Worm (Caenorhabditis elegans) whole organism, mixed stage, embryonic: ENCODE results near the gene lec-2.

Source experiments
- M03D4.4 ChIP-seq: sonication (generic microtip); optimal IDR thresholded peaks from 2 replicates; lab custom pipeline; 2017; ENCODE audit warnings: mild to moderate bottlenecking, missing genetic modification characterization, missing compliant biosample characterization
- bed-3 ChIP-seq: fragments of 200-800 bp; sonication (Bioruptor generic); optimal IDR thresholded peaks from 3 replicates; lab custom pipeline; 2018; ENCODE audit warnings: mild to moderate bottlenecking, missing genetic modification characterization, moderate library complexity, missing compliant biosample characterization
- blmp-1 ChIP-seq: fragments of 150-350 bp; optimal IDR thresholded peaks from 2 replicates; lab custom pipeline; 2014; ENCODE audit warnings: missing biosample characterization, missing genetic modification characterization
- ceh-39 ChIP-seq: fragments of 150-350 bp; optimal IDR thresholded peaks from 2 replicates; lab custom pipeline; 2014; ENCODE audit warnings: missing biosample characterization, missing genetic modification characterization
- ceh-43 ChIP-seq: fragments of 200-800 bp; sonication (Bioruptor generic); optimal IDR thresholded peaks from 2 replicates; lab custom pipeline; 2018; ENCODE audit warnings: mild to moderate bottlenecking, missing genetic modification characterization, moderate library complexity, missing compliant biosample characterization
- ceh-83 ChIP-seq: fragments of 200-800 bp; sonication (Bioruptor generic); optimal IDR thresholded peaks from 2 replicates; lab custom pipeline; 2018; ENCODE audit warnings: mild to moderate bottlenecking, missing genetic modification characterization, missing compliant biosample characterization
- ces-1 ChIP-seq: fragments of 150-350 bp; optimal IDR thresholded peaks from 2 replicates; lab custom pipeline; 2014; ENCODE audit warnings: missing biosample characterization, missing genetic modification reagents, missing genetic modification characterization
- cnd-1 ChIP-seq: fragments of 200-800 bp; sonication (Bioruptor generic); optimal IDR thresholded peaks from 2 replicates; lab custom pipeline; 2018; ENCODE audit warnings: mild to moderate bottlenecking, missing genetic modification characterization, missing compliant biosample characterization
- drap-1 ChIP-seq: fragments of 200-800 bp; sonication (Bioruptor generic); optimal IDR thresholded peaks from 3 replicates; lab custom pipeline; 2018; ENCODE audit warnings: mild to moderate bottlenecking, missing genetic modification characterization, missing compliant biosample characterization
- elt-3 ChIP-seq: fragments of 150-350 bp; optimal IDR thresholded peaks from 2 replicates; lab custom pipeline; 2014; ENCODE audit warnings: missing biosample characterization, missing genetic modification characterization
- flh-1 ChIP-seq: fragments of 200-800 bp; sonication (Bioruptor generic); optimal IDR thresholded peaks from 2 replicates; lab custom pipeline; 2018; ENCODE audit warnings: mild to moderate bottlenecking, missing genetic modification characterization, moderate library complexity, missing compliant biosample characterization
- ham-2 ChIP-seq: fragments of 200-800 bp; sonication (Bioruptor generic); optimal IDR thresholded peaks from 2 replicates; lab custom pipeline; 2018; ENCODE audit warnings: mild to moderate bottlenecking, missing genetic modification characterization, missing compliant biosample characterization
- hlh-1 ChIP-seq: fragments of 150-350 bp; optimal IDR thresholded peaks from 2 replicates; lab custom pipeline; 2014; ENCODE audit warnings: missing biosample characterization, missing genetic modification reagents, missing genetic modification characterization
- lin-13 ChIP-seq: fragments of 150-350 bp; optimal IDR thresholded peaks from 2 replicates; lab custom pipeline; 2014; ENCODE audit warnings: missing biosample characterization, missing genetic modification characterization
- lin-32 ChIP-seq: fragments of 200-800 bp; sonication (Bioruptor generic); optimal IDR thresholded peaks from 2 replicates; lab custom pipeline; 2018; ENCODE audit warnings: mild to moderate bottlenecking, missing genetic modification characterization, missing compliant biosample characterization
- lsy-2 ChIP-seq: fragments of 150-350 bp; optimal IDR thresholded peaks from 2 replicates; lab custom pipeline; 2014; ENCODE audit warnings: missing biosample characterization, missing genetic modification characterization
- mab-5 ChIP-seq: fragments of 150-350 bp; optimal IDR thresholded peaks from 2 replicates; lab custom pipeline; 2014; ENCODE audit warnings: missing biosample characterization, missing genetic modification characterization
- mep-1 ChIP-seq: fragments of 150-350 bp; optimal IDR thresholded peaks from 2 replicates; lab custom pipeline; 2017; ENCODE audit warnings: missing biosample characterization, missing genetic modification reagents, missing genetic modification characterization, inconsistent platforms
- mls-2 ChIP-seq: sonication (generic microtip); optimal IDR thresholded peaks from 2 replicates; lab custom pipeline; 2016; ENCODE audit warnings: mild to moderate bottlenecking, missing genetic modification characterization, moderate library complexity, missing compliant biosample characterization
- nhr-12 ChIP-seq: fragments of 150-350 bp; optimal IDR thresholded peaks from 2 replicates; lab custom pipeline; 2014; ENCODE audit warnings: missing biosample characterization, missing genetic modification characterization
- nhr-2 ChIP-seq: fragments of 150-350 bp; optimal IDR thresholded peaks from 2 replicates; lab custom pipeline; 2014; ENCODE audit warnings: missing biosample characterization, missing genetic modification characterization
- nhr-237 ChIP-seq: fragments of 150-350 bp; optimal IDR thresholded peaks from 2 replicates; lab custom pipeline; 2014; ENCODE audit warnings: missing biosample characterization, missing genetic modification characterization
- nhr-28 ChIP-seq: fragments of 150-350 bp; optimal IDR thresholded peaks from 2 replicates; lab custom pipeline; 2014; ENCODE audit warnings: missing biosample characterization, missing genetic modification characterization
- nhr-76 ChIP-seq: sonication (generic microtip); optimal IDR thresholded peaks from 2 replicates; lab custom pipeline; 2017; ENCODE audit warnings: missing biosample characterization, missing genetic modification characterization
- pha-4 ChIP-seq: fragments of 150-350 bp; optimal IDR thresholded peaks from 2 replicates; lab custom pipeline; 2018; ENCODE audit warnings: missing biosample characterization, missing genetic modification reagents, missing genetic modification characterization
- sem-2 ChIP-seq: fragments of 200-800 bp; sonication (Bioruptor generic); optimal IDR thresholded peaks from 2 replicates; lab custom pipeline; 2018; ENCODE audit warnings: mild to moderate bottlenecking, missing genetic modification characterization, missing compliant biosample characterization
- snpc-4 ChIP-seq: fragments of 150-350 bp; optimal IDR thresholded peaks from 2 replicates; lab custom pipeline; 2014; ENCODE audit warnings: missing biosample characterization, missing genetic modification characterization
- sptf-1 ChIP-seq: sonication (generic microtip); optimal IDR thresholded peaks from 2 replicates; lab custom pipeline; 2017; ENCODE audit warnings: mild to moderate bottlenecking, missing genetic modification characterization, moderate library complexity, missing compliant biosample characterization
- tbx-8 ChIP-seq: fragments of 200-800 bp; sonication (Bioruptor generic); optimal IDR thresholded peaks from 2 replicates; lab custom pipeline; 2018; ENCODE audit warnings: mild to moderate bottlenecking, missing genetic modification characterization, moderate library complexity, missing compliant biosample characterization
- unc-120 ChIP-seq: sonication (generic microtip); optimal IDR thresholded peaks from 2 replicates; lab custom pipeline; 2017; ENCODE audit warnings: missing genetic modification characterization, missing compliant biosample characterization; ENCODE audit not compliant: poor library complexity, severe bottlenecking
- unc-39 ChIP-seq: fragments of 150-350 bp; optimal IDR thresholded peaks from 2 replicates; lab custom pipeline; 2014; ENCODE audit warnings: missing biosample characterization, missing genetic modification characterization
- unc-62 ChIP-seq: fragments of 150-350 bp; optimal IDR thresholded peaks from 2 replicates; lab custom pipeline; 2014; ENCODE audit warnings: missing biosample characterization, missing genetic modification reagents, missing genetic modification characterization
- zip-8 ChIP-seq: fragments of 150-350 bp; optimal IDR thresholded peaks from 2 replicates; lab custom pipeline; 2014; ENCODE audit warnings: missing biosample characterization, missing genetic modification characterization

The lec-2 gene

ce11 chrII:10017528-10017927, 1.5 kb upstream of the lec-2 start:
- no peak for TF ChIP-seq zip-8 (tag; lab: Kevin White, UChicago)
- TF ChIP-seq elt-3: no peak
- TF ChIP-seq lsy-2: no peak
- TF ChIP-seq sem-2 (GFP tag; lab: Kevin White, UChicago): no peak
- TF ChIP-seq blmp-1 (tag; lab: Kevin White, UChicago): no peak
- TF ChIP-seq nhr-28 (tag; lab: Kevin White, UChicago): no peak
- TF ChIP-seq ham-2: no peak
- no peak for TF ChIP-seq mls-2 (tag; lab: Kevin White, UChicago)
- no peak for TF ChIP-seq nhr-2
- TF ChIP-seq ceh-39: no peak
- no peak for TF ChIP-seq nhr-76 (tag; lab: Kevin White, UChicago)
- TF ChIP-seq bed-3 (GFP tag; lab: Kevin White, UChicago): no peak
- no peak for TF ChIP-seq pha-4 (tag; lab: Kevin White, UChicago)
- no peak for TF ChIP-seq ceh-43 (GFP tag; lab: Kevin White, UChicago)
- no peak for TF ChIP-seq hlh-1 (tag; lab: Kevin White, UChicago)
- TF ChIP-seq cnd-1 (tag; lab: Kevin White, UChicago): no peak
- TF ChIP-seq mab-5 (tag; lab: Kevin White, UChicago): no peak
- no peak for TF ChIP-seq tbx-8
- TF ChIP-seq M03D4.4 (tag; lab: Kevin White, UChicago): no peak
- no peak for TF ChIP-seq lin-13 (tag; lab: Kevin White, UChicago)

- TF ChIP-seq ceh-83 (GFP tag; lab: Kevin White, UChicago) (no peak), ces-1 (GFP tag; lab: Kevin White, UChicago) (no peak), lin-32 (GFP tag; lab: Kevin White, UChicago) (no peak), elt-3 (no peak), pha-4 (tag; lab: Kevin White, UChicago) (no peak), cnd-1 (tag; lab: Kevin White, UChicago) (no peak), M03D4.4 (tag; lab: Kevin White, UChicago) (no peak), mab-5 (tag; lab: Kevin White, UChicago) (no peak), bed-3 (GFP tag; lab: Kevin White, UChicago) (no peak), ham-2 (no peak), mep-1 (tag; lab: Kevin White, UChicago) (no peak), hlh-1 (tag; lab: Kevin White, UChicago) (no peak), nhr-28 (tag; lab: Kevin White, UChicago) (no peak), nhr-12 (tag; lab: Kevin White, UChicago) (no peak), snpc-4 (tag; lab: Kevin White, UChicago) (no peak)
Observed at ce11 chrII:10014384-10014783, 1.6 kb downstream of the lec-2 start.

ce11 chrII:10012490-10012889, 3.5 kb downstream of the lec-2 start:
- TF ChIP-seq blmp-1 (tag; lab: Kevin White, UChicago) (no peak), nhr-2 (no peak), elt-3 (no peak), mls-2 (tag; lab: Kevin White, UChicago) (no peak), sptf-1 (no peak), nhr-237 (no peak), unc-62 (GFP tag; lab: Kevin White, UChicago) (no peak), nhr-12 (tag; lab: Kevin White, UChicago) (no peak), snpc-4 (tag; lab: Kevin White, UChicago) (no peak), bed-3 (GFP tag; lab: Kevin White, UChicago) (no peak), M03D4.4 (tag; lab: Kevin White, UChicago) (no peak), unc-39 (tag; lab: Kevin White, UChicago) (no peak), tbx-8 (no peak), flh-1 (GFP tag; lab: Kevin White, UChicago) (no peak), unc-120 (no peak)
- TF ChIP-seq, all 35 proteins: peak for 0

ce11 chrII:10011733-10012132, 4.2 kb downstream of the lec-2 start:
- TF ChIP-seq nhr-237: no peak
- TF ChIP-seq nhr-2: no peak
- no peak for TF ChIP-seq nhr-12 (tag; lab: Kevin White, UChicago)
- no peak for TF ChIP-seq flh-1 (GFP tag; lab: Kevin White, UChicago)
- no peak for TF ChIP-seq drap-1 (GFP tag; lab: Kevin White, UChicago)
- TF ChIP-seq nhr-76 (tag; lab: Kevin White, UChicago): no peak
- TF ChIP-seq unc-62 (GFP tag; lab: Kevin White, UChicago): no peak
- TF ChIP-seq mab-5 (tag; lab: Kevin White, UChicago): no peak
